Worm (Caenorhabditis elegans): Measurements from ENCODE around the gene math-24.
"Not testable (repeated sequence)": the region's sequence is repeated elsewhere in the genome, so short reads cannot be mapped to it uniquely, and the experiment has no call there.

math-24 gene

ce11 chrII:1899934-1900333 lies at the start of gene math-24:
math-24 (plus strand) TSS chrII:1900234.
- no peak for TF ChIP-seq flt-1 (GFP tag; IDR thresholded peaks at IDR 0.05)
- no peak for TF ChIP-seq tab-1 (GFP tag; IDR thresholded peaks at IDR 0.05)
- TF ChIP-seq klf-2 (GFP tag; conservative IDR thresholded peaks at IDR 0.05): no peak

ce11 chrII:1850299-1850698 lies 49.7 kb upstream of the math-24 start, which contains the start of gene fbxb-96:
fbxb-96 (minus strand) TSS chrII:1850399.
- TF ChIP-seq flt-1 (GFP tag; IDR thresholded peaks at IDR 0.05) (no peak), ref-1 (GFP tag; conservative IDR thresholded peaks at IDR 0.05) (no peak), tab-1 (GFP tag; IDR thresholded peaks at IDR 0.05) (no peak), med-1 (GFP tag; optimal IDR thresholded peaks at IDR 0.05; ENCODE audit: insufficient read depth) (no peak), ztf-29 (GFP tag; IDR thresholded peaks at IDR 0.05) (no peak), T22C8.4 (GFP tag; IDR thresholded peaks at IDR 0.05) (no peak), klf-2 (GFP tag; conservative IDR thresholded peaks at IDR 0.05) (no peak)

ce11 chrII:1850840-1851294 lies 49.2 kb upstream of the math-24 start, which contains the start of gene C52E2.3:
C52E2.3 (plus strand) TSS chrII:1851244.
- no peak for TF ChIP-seq tab-1 (GFP tag; IDR thresholded peaks at IDR 0.05)
- TF ChIP-seq ref-1 (GFP tag; conservative IDR thresholded peaks at IDR 0.05): no peak
- no peak for TF ChIP-seq flt-1 (GFP tag; IDR thresholded peaks at IDR 0.05)
- no peak for TF ChIP-seq T22C8.4 (GFP tag; IDR thresholded peaks at IDR 0.05)
- TF ChIP-seq med-1 (GFP tag; optimal IDR thresholded peaks at IDR 0.05; ENCODE audit: insufficient read depth): no peak
- no peak for TF ChIP-seq cog-1 (tag; optimal IDR thresholded peaks at IDR 0.05)
- TF ChIP-seq ztf-23 (GFP tag; IDR thresholded peaks at IDR 0.05): no peak
- TF ChIP-seq klf-2 (GFP tag; conservative IDR thresholded peaks at IDR 0.05): no peak
- no peak for TF ChIP-seq ztf-29 (GFP tag; IDR thresholded peaks at IDR 0.05)

- TF ChIP-seq med-1 (GFP tag; optimal IDR thresholded peaks at IDR 0.05; ENCODE audit: insufficient read depth) (no peak), T22C8.4 (GFP tag; IDR thresholded peaks at IDR 0.05) (no peak), flt-1 (GFP tag; IDR thresholded peaks at IDR 0.05) (no peak), ref-1 (GFP tag; conservative IDR thresholded peaks at IDR 0.05) (no peak)
Observed at ce11 chrII:1851716-1852115, 48.3 kb upstream of the math-24 start.

ce11 chrII:1852503-1852902 lies 47.5 kb upstream of the math-24 start, which contains the start of gene C52E2.2:
C52E2.2 (plus strand) TSS chrII:1852803.
- TF ChIP-seq ztf-29 (GFP tag; IDR thresholded peaks at IDR 0.05) (no peak), T22C8.4 (GFP tag; IDR thresholded peaks at IDR 0.05) (no peak), flt-1 (GFP tag; IDR thresholded peaks at IDR 0.05) (no peak), med-1 (GFP tag; optimal IDR thresholded peaks at IDR 0.05; ENCODE audit: insufficient read depth) (no peak), cog-1 (tag; optimal IDR thresholded peaks at IDR 0.05) (no peak), ztf-23 (GFP tag; IDR thresholded peaks at IDR 0.05) (no peak), klf-2 (GFP tag; conservative IDR thresholded peaks at IDR 0.05) (no peak), ref-1 (GFP tag; conservative IDR thresholded peaks at IDR 0.05) (no peak), tab-1 (GFP tag; IDR thresholded peaks at IDR 0.05) (no peak)

- not testable (repeated sequence) for TF ChIP-seq tab-1, flt-1, ztf-23 (GFP tag; IDR thresholded peaks at IDR 0.05)
Observed at ce11 chrII:1854094-1854493, 45.9 kb upstream of the math-24 start, which contains the start of gene fbxb-95. fbxb-95 (plus strand) TSS chrII:1854394.

ce11 chrII:1861285-1861793 lies 38.7 kb upstream of the math-24 start, which contains the start of gene C16C4.18:
C16C4.18 (minus strand) TSS chrII:1861335.
- TF ChIP-seq cog-1 (tag; optimal IDR thresholded peaks at IDR 0.05); klf-2 (GFP tag; conservative IDR thresholded peaks at IDR 0.05); flt-1 (GFP tag; IDR thresholded peaks at IDR 0.05): not testable (repeated sequence)

ce11 chrII:1862334-1862733 lies 37.7 kb upstream of the math-24 start, which contains the start of gene fbxb-98:
fbxb-98 (plus strand) TSS chrII:1862634.
- not testable (repeated sequence) for TF ChIP-seq flt-1 (GFP tag; IDR thresholded peaks at IDR 0.05); ztf-23 (GFP tag; IDR thresholded peaks at IDR 0.05); klf-2 (GFP tag; conservative IDR thresholded peaks at IDR 0.05)

ce11 chrII:1864278-1864677 lies 35.8 kb upstream of the math-24 start, which contains the start of gene C16C4.17:
C16C4.17 (plus strand) TSS chrII:1864578.
- TF ChIP-seq ztf-23 (GFP tag; IDR thresholded peaks at IDR 0.05): no peak
- no peak for TF ChIP-seq ztf-29 (GFP tag; IDR thresholded peaks at IDR 0.05)
- no peak for TF ChIP-seq tab-1 (GFP tag; IDR thresholded peaks at IDR 0.05)
- TF ChIP-seq ref-1 (GFP tag; conservative IDR thresholded peaks at IDR 0.05): no peak
- no peak for TF ChIP-seq T22C8.4 (GFP tag; IDR thresholded peaks at IDR 0.05)
- no peak for TF ChIP-seq med-1 (GFP tag; optimal IDR thresholded peaks at IDR 0.05; ENCODE audit: insufficient read depth)
- TF ChIP-seq flt-1 (GFP tag; IDR thresholded peaks at IDR 0.05): no peak
- no peak for TF ChIP-seq cog-1 (tag; optimal IDR thresholded peaks at IDR 0.05)
- no peak for TF ChIP-seq klf-2 (GFP tag; conservative IDR thresholded peaks at IDR 0.05)

ce11 chrII:1865683-1866431 lies 34.2 kb upstream of the math-24 start, which contains the start of gene math-15:
math-15 (plus strand) TSS chrII:1866381.
- no peak for TF ChIP-seq cog-1 (tag; optimal IDR thresholded peaks at IDR 0.05)
- no peak for TF ChIP-seq ztf-23 (GFP tag; IDR thresholded peaks at IDR 0.05)
- TF ChIP-seq med-1 (GFP tag; optimal IDR thresholded peaks at IDR 0.05; ENCODE audit: insufficient read depth): no peak
- no peak for TF ChIP-seq ref-1 (GFP tag; conservative IDR thresholded peaks at IDR 0.05)
- no peak for TF ChIP-seq tab-1 (GFP tag; IDR thresholded peaks at IDR 0.05)
- no peak for TF ChIP-seq ztf-29 (GFP tag; IDR thresholded peaks at IDR 0.05)
- no peak for TF ChIP-seq klf-2 (GFP tag; conservative IDR thresholded peaks at IDR 0.05)
- TF ChIP-seq flt-1 (GFP tag; IDR thresholded peaks at IDR 0.05): no peak
- TF ChIP-seq T22C8.4 (GFP tag; IDR thresholded peaks at IDR 0.05): no peak
